Fruit fly (Drosophila melanogaster): ENCODE data around the gene CG31441.

CG31441 gene

dm6 chr3R:11196648-11197388 lies 39.3 kb upstream of the CG31441 start (continued):
- peak; percentile 94 for TF ChIP-seq psq (GFP tag; optimal IDR thresholded peaks at IDR 0.05)
- TF ChIP-seq CG9215 (GFP tag; IDR thresholded peaks at IDR 0.05): peak; percentile 99
- no peak for TF ChIP-seq inv (GFP tag; IDR thresholded peaks at IDR 0.05; ENCODE audit: partially characterized antibody)
- peak in 1 of 3 experiments; percentile 97 for TF ChIP-seq lola (GFP tag; optimal IDR thresholded peaks at IDR 0.05)
- peak; percentile 100 for TF ChIP-seq bcd (GFP tag; optimal IDR thresholded peaks at IDR 0.05)
- peak; percentile 88 for TF ChIP-seq CG16863 (GFP tag; optimal IDR thresholded peaks at IDR 0.05)
- peak; percentile 81 for TF ChIP-seq pnt (GFP tag; optimal IDR thresholded peaks at IDR 0.05)
- TF ChIP-seq CG13424 (tag; optimal IDR thresholded peaks at IDR 0.05): peak; percentile 99
- TF ChIP-seq grau (tag; optimal IDR thresholded peaks at IDR 0.05): peak; percentile 95
- peak; percentile 79 for TF ChIP-seq CG10321 (GFP tag; IDR thresholded peaks at IDR 0.05)
- TF ChIP-seq vnd (GFP tag; IDR thresholded peaks at IDR 0.05; ENCODE audit: partially characterized antibody): no peak
- TF ChIP-seq CG32767 (GFP tag; IDR thresholded peaks at IDR 0.05): peak; percentile 99
- TF ChIP-seq lab (GFP tag; optimal IDR thresholded peaks at IDR 0.05): peak; percentile 99
- peak; percentile 100 for TF ChIP-seq Blimp-1 (GFP tag; optimal IDR thresholded peaks at IDR 0.05)
- peak; percentile 99 for TF ChIP-seq slbo (GFP tag; IDR thresholded peaks at IDR 0.05)
- TF ChIP-seq dati (GFP tag; IDR thresholded peaks at IDR 0.05): peak; percentile 90
- peak; percentile 90 for TF ChIP-seq CG15696 (tag; optimal IDR thresholded peaks at IDR 0.05)
- TF ChIP-seq Hand (GFP tag; optimal IDR thresholded peaks at IDR 0.05): peak; percentile 97
- peak; percentile 20; the same call in 1 of the 2 replicates for TF ChIP-seq CG13287 (GFP tag; IDR thresholded peaks at IDR 0.05; ENCODE audit: partially characterized antibody)
- TF ChIP-seq dmrt11E (tag; optimal IDR thresholded peaks at IDR 0.05): peak; percentile 90
- peak; percentile 98 for TF ChIP-seq CG15601 (tag; optimal IDR thresholded peaks at IDR 0.05)
- peak; percentile 94 for TF ChIP-seq exex (tag; optimal IDR thresholded peaks at IDR 0.05)
- TF ChIP-seq crp (GFP tag; optimal IDR thresholded peaks at IDR 0.05): peak in 1 of 2 experiments; percentile 74
- TF ChIP-seq CG42726 (GFP tag; IDR thresholded peaks at IDR 0.05; ENCODE audit: partially characterized antibody): no peak
- peak; percentile 98 for TF ChIP-seq Six4 (GFP tag; optimal IDR thresholded peaks at IDR 0.05)
- peak; percentile 99 for TF ChIP-seq wor (GFP tag; IDR thresholded peaks at IDR 0.05)
- no peak for TF ChIP-seq nerfin-2 (GFP tag; IDR thresholded peaks at IDR 0.05; ENCODE audit: partially characterized antibody)
- TF ChIP-seq CG34422 (GFP tag; IDR thresholded peaks at IDR 0.05): peak; percentile 98
- TF ChIP-seq CG10431 (GFP tag; optimal IDR thresholded peaks at IDR 0.05): peak; percentile 97
- peak; percentile 96 for TF ChIP-seq ara (GFP tag; IDR thresholded peaks at IDR 0.05)
- peak; percentile 97 for TF ChIP-seq CG4820 (GFP tag; optimal IDR thresholded peaks at IDR 0.05)
- TF ChIP-seq Xbp1 (GFP tag; optimal IDR thresholded peaks at IDR 0.05): peak; percentile 97
- peak; percentile 99 for TF ChIP-seq CG12659 (GFP tag; optimal IDR thresholded peaks at IDR 0.05)
- no peak for TF ChIP-seq yki (optimal IDR thresholded peaks at IDR 0.05)
- peak; percentile 65 for TF ChIP-seq repo (GFP tag; optimal IDR thresholded peaks at IDR 0.05)
- peak; percentile 96 for TF ChIP-seq CG3407 (GFP tag; optimal IDR thresholded peaks at IDR 0.05)
- no peak for TF ChIP-seq Lpt (GFP tag; optimal IDR thresholded peaks at IDR 0.05)
- TF ChIP-seq CG5245 (GFP tag; optimal IDR thresholded peaks at IDR 0.05): peak; percentile 91
- peak; percentile 99 for TF ChIP-seq Meics (GFP tag; optimal IDR thresholded peaks at IDR 0.05)
- TF ChIP-seq CG5953 (GFP tag; IDR thresholded peaks at IDR 0.05): peak; percentile 96
- peak; percentile 94 for TF ChIP-seq dimm (GFP tag; IDR thresholded peaks at IDR 0.05)
- peak; percentile 98 for TF ChIP-seq seq (GFP tag; IDR thresholded peaks at IDR 0.05)
- peak; percentile 56 for TF ChIP-seq HmgD (GFP tag; optimal IDR thresholded peaks at IDR 0.05)
- TF ChIP-seq sug (tag; optimal IDR thresholded peaks at IDR 0.05): peak; percentile 93
- TF ChIP-seq CG31224 (GFP tag; IDR thresholded peaks at IDR 0.05): peak; percentile 96
- TF ChIP-seq Trl (optimal IDR thresholded peaks at IDR 0.05): peak; percentile 71 to 81
- TF ChIP-seq Trl (GFP tag; optimal IDR thresholded peaks at IDR 0.05): peak; percentile 81
- TF ChIP-seq CG2889 (GFP tag; IDR thresholded peaks at IDR 0.05): peak; percentile 96
- TF ChIP-seq Hr39 (optimal IDR thresholded peaks at IDR 0.05): no peak
- TF ChIP-seq CG12299 (tag; optimal IDR thresholded peaks at IDR 0.05): peak; percentile 97

All from whole organism, embryonic.